Worm (Caenorhabditis elegans) whole organism, L3 larva: ENCODE results near the gene cyp-25A4.

Source experiments
- ZK546.5 ChIP-seq: sonication (generic microtip); optimal IDR thresholded peaks from 2 replicates; lab custom pipeline; 2017; ENCODE audit warnings: missing biosample characterization, missing genetic modification characterization
- ama-1 ChIP-seq: fragments of 150-350 bp; optimal IDR thresholded peaks from 2 replicates; lab custom pipeline; 2018
- fkh-10 ChIP-seq: sonication (generic microtip); optimal IDR thresholded peaks from 2 replicates; lab custom pipeline; 2017; ENCODE audit warnings: missing biosample characterization, missing genetic modification reagents, missing genetic modification characterization
- nhr-76 ChIP-seq: fragments of 150-350 bp; sonication (generic microtip); optimal IDR thresholded peaks from 5 replicates; lab custom pipeline; 2014; ENCODE audit warnings: missing biosample characterization, missing genetic modification characterization
- unc-62 ChIP-seq: fragments of 150-350 bp; sonication (generic microtip); optimal IDR thresholded peaks from 4 replicates; lab custom pipeline; 2014; ENCODE audit warnings: missing biosample characterization, missing genetic modification reagents, missing genetic modification characterization

- no peak for TF ChIP-seq ZK546.5 (tag; lab: Kevin White, UChicago)
- no peak for TF ChIP-seq ama-1 (lab: Kevin White, UChicago)
- TF ChIP-seq nhr-76 (tag; lab: Kevin White, UChicago): no peak
- TF ChIP-seq fkh-10 (GFP tag; lab: Kevin White, UChicago): no peak
- TF ChIP-seq unc-62 (GFP tag; lab: Kevin White, UChicago): no peak
Measured at ce11 chrIII:3800934-3801252, 51.0 kb downstream of the cyp-25A4 start.
